Worm (Caenorhabditis elegans) whole organism, L2 larva: Measurements from ENCODE around the gene Y51A2B.5.

ENCODE experiments used
- alr-1 ChIP-seq: fragments of 150-350 bp; optimal IDR thresholded peaks from 2 replicates; lab custom pipeline; 2014; ENCODE audit warnings: missing biosample characterization, missing genetic modification characterization
- aly-2 ChIP-seq: fragments of 150-350 bp; optimal IDR thresholded peaks from 2 replicates; lab custom pipeline; 2014; ENCODE audit warnings: missing biosample characterization, missing genetic modification characterization
- ama-1 ChIP-seq: fragments of 150-350 bp; optimal IDR thresholded peaks from 2 replicates; lab custom pipeline; 2018; ENCODE audit warnings: inconsistent platforms
- lin-39 ChIP-seq: fragments of 150-350 bp; optimal IDR thresholded peaks from 2 replicates; lab custom pipeline; 2014; ENCODE audit warnings: missing biosample characterization, missing genetic modification reagents, missing genetic modification characterization

DNA sequence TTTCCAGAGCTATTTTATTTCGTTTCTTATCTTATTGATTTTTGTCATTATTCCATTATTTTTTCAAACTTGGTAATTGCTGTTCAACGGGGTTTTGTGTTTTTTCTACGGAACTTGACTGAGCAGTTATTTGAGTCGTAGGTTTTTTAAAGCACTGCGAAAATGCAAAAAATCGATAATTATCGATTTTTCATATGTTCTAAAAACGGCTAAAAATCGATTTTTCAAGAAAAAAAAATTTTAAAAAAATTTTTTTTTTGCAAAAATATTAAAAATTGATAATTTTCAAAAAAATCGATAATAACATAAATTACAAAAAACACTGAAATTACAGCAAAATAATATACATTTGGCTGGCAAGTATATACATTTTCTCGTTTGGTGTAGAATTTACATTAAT, 13.5 kb upstream of the Y51A2B.5 start:
- TF ChIP-seq ama-1 (lab: Kevin White, UChicago) (no peak), alr-1 (tag; lab: Kevin White, UChicago) (no peak), lin-39 (no peak), aly-2 (no peak)
